Fruit fly (Drosophila melanogaster): ENCODE results near the gene CG10920.

CG10920 gene

dm6 chrX:7874094-7874493, 20.1 kb upstream of the CG10920 start, which contains the start of gene Ir7c:
Gene Ir7c (plus strand): TSS chrX:7874394.
- TF ChIP-seq cic (GFP tag; optimal IDR thresholded peaks at IDR 0.05), result no peak
- TF ChIP-seq CG11617 (GFP tag; optimal IDR thresholded peaks at IDR 0.05), result no peak
- TF ChIP-seq Clk (GFP tag; optimal IDR thresholded peaks at IDR 0.05), result no peak
- TF ChIP-seq CG33017 (tag; optimal IDR thresholded peaks at IDR 0.05), result no peak
- TF ChIP-seq tj (GFP tag; optimal IDR thresholded peaks at IDR 0.05), result no peak
- TF ChIP-seq CG14711 (tag; optimal IDR thresholded peaks at IDR 0.05), result no peak
- TF ChIP-seq CG12768 (GFP tag; optimal IDR thresholded peaks at IDR 0.05), result no peak
- TF ChIP-seq Mnt (GFP tag; optimal IDR thresholded peaks at IDR 0.05), result no peak
- TF ChIP-seq CG7045 (GFP tag; optimal IDR thresholded peaks at IDR 0.05), result no peak
- no peak for TF ChIP-seq kay (GFP tag; ENCODE audit: borderline replicate concordance)
- no peak for TF ChIP-seq pad (GFP tag; optimal IDR thresholded peaks at IDR 0.05)
- TF ChIP-seq Hr96 (GFP tag; optimal IDR thresholded peaks at IDR 0.05), result no peak
- TF ChIP-seq Crg-1 (GFP tag; optimal IDR thresholded peaks at IDR 0.05), result no peak
- no peak for TF ChIP-seq CG7101 (tag; optimal IDR thresholded peaks at IDR 0.05)
- TF ChIP-seq toe (GFP tag; optimal IDR thresholded peaks at IDR 0.05), result no peak
- TF ChIP-seq CG5204 (GFP tag; optimal IDR thresholded peaks at IDR 0.05), result no peak

DNA sequence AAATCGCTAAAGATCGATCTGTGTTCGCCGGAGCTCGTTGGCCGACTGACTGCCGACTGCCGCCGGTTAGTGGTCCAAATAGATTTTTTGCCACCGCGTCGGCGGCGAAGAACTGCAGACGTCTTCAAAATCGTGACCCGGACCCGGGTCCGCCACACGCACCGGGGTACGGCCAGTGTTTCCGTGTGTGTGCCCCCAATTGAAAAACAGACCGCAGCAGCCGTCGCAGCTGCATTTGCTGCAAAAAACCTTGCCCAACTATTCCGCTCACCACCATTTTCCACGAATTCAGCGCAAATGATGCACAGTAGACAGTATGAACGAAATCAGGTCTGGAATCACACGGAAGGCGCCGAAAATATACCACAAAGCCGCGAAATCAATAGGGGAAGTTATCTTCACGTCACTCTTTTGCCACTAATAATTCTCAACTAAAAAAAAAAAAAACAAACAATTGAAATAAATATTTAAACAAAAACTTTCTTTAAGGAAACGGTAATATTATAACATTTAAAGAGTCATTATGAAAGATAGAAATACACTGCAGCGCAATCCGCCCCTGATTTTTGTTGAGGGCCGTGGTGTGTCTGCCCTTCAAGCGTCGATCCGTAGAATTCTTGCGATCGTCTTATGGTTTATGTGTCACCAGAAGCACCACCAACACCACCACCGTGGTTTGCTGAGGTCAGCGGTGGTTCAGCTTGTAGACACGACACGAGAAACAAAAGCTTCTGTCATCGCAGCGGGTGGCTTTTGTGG, 19.3 kb upstream of the CG10920 start, which contains the start of gene dec:
Gene dec (minus strand): TSS at position 51 of the 759 bp plus-strand sequence.
- no peak for TF ChIP-seq Crg-1 (GFP tag; optimal IDR thresholded peaks at IDR 0.05)
- TF ChIP-seq CG12768 (GFP tag; optimal IDR thresholded peaks at IDR 0.05), result no peak
- TF ChIP-seq CG11617 (GFP tag; optimal IDR thresholded peaks at IDR 0.05), result no peak
- no peak for TF ChIP-seq cic (GFP tag; optimal IDR thresholded peaks at IDR 0.05)
- no peak for TF ChIP-seq Hr96 (GFP tag; optimal IDR thresholded peaks at IDR 0.05)
- no peak for TF ChIP-seq CG33017 (tag; optimal IDR thresholded peaks at IDR 0.05)
- no peak for TF ChIP-seq CG1620 (GFP tag; optimal IDR thresholded peaks at IDR 0.05)
- no peak for TF ChIP-seq Clk (GFP tag; optimal IDR thresholded peaks at IDR 0.05)
- TF ChIP-seq ovo (GFP tag; optimal IDR thresholded peaks at IDR 0.05), result no peak
- no peak for TF ChIP-seq toe (GFP tag; optimal IDR thresholded peaks at IDR 0.05)
- TF ChIP-seq CG5204 (GFP tag; optimal IDR thresholded peaks at IDR 0.05), result no peak
- TF ChIP-seq pad (GFP tag; optimal IDR thresholded peaks at IDR 0.05), result peak; percentile 17
- TF ChIP-seq bab1 (GFP tag; optimal IDR thresholded peaks at IDR 0.05), result peak; percentile 88
- no peak for TF ChIP-seq CG7101 (tag; optimal IDR thresholded peaks at IDR 0.05)
- TF ChIP-seq tj (GFP tag; optimal IDR thresholded peaks at IDR 0.05), result peak; percentile 95
- peak; percentile 26 for TF ChIP-seq CG14711 (tag; optimal IDR thresholded peaks at IDR 0.05)
- no peak for TF ChIP-seq Mnt (GFP tag; optimal IDR thresholded peaks at IDR 0.05)
- no peak for TF ChIP-seq cnc (optimal IDR thresholded peaks at IDR 0.05)
- TF ChIP-seq CG7045 (GFP tag; optimal IDR thresholded peaks at IDR 0.05), result no peak
- TF ChIP-seq kay (GFP tag; ENCODE audit: borderline replicate concordance), result no peak

dm6 chrX:7866868-7867267, 12.8 kb upstream of the CG10920 start, which contains the start of gene Ir7b:
Gene Ir7b (minus strand): TSS chrX:7866968.
- TF ChIP-seq CG33017 (tag; optimal IDR thresholded peaks at IDR 0.05), result no peak
- TF ChIP-seq Hr96 (GFP tag; optimal IDR thresholded peaks at IDR 0.05), result no peak
- no peak for TF ChIP-seq CG12768 (GFP tag; optimal IDR thresholded peaks at IDR 0.05)
- TF ChIP-seq tj (GFP tag; optimal IDR thresholded peaks at IDR 0.05), result no peak
- no peak for TF ChIP-seq CG7045 (GFP tag; optimal IDR thresholded peaks at IDR 0.05)
- no peak for TF ChIP-seq CG1620 (GFP tag; optimal IDR thresholded peaks at IDR 0.05)
- no peak for TF ChIP-seq Mnt (GFP tag; optimal IDR thresholded peaks at IDR 0.05)
- no peak for TF ChIP-seq CG5204 (GFP tag; optimal IDR thresholded peaks at IDR 0.05)
- TF ChIP-seq Clk (GFP tag; optimal IDR thresholded peaks at IDR 0.05), result no peak
- TF ChIP-seq Crg-1 (GFP tag; optimal IDR thresholded peaks at IDR 0.05), result no peak
- no peak for TF ChIP-seq CG11617 (GFP tag; optimal IDR thresholded peaks at IDR 0.05)
- no peak for TF ChIP-seq CG7101 (tag; optimal IDR thresholded peaks at IDR 0.05)
- no peak for TF ChIP-seq kay (GFP tag; ENCODE audit: borderline replicate concordance)
- TF ChIP-seq bab1 (GFP tag; optimal IDR thresholded peaks at IDR 0.05), result no peak
- TF ChIP-seq cic (GFP tag; optimal IDR thresholded peaks at IDR 0.05), result no peak
- TF ChIP-seq pad (GFP tag; optimal IDR thresholded peaks at IDR 0.05), result no peak
- TF ChIP-seq ovo (GFP tag; optimal IDR thresholded peaks at IDR 0.05), result no peak
- no peak for TF ChIP-seq CG14711 (tag; optimal IDR thresholded peaks at IDR 0.05)

- TF ChIP-seq CG12768 (GFP tag; optimal IDR thresholded peaks at IDR 0.05), result no peak
- no peak for TF ChIP-seq CG11617 (GFP tag; optimal IDR thresholded peaks at IDR 0.05)
- TF ChIP-seq pad (GFP tag; optimal IDR thresholded peaks at IDR 0.05), result no peak
- no peak for TF ChIP-seq Crg-1 (GFP tag; optimal IDR thresholded peaks at IDR 0.05)
- TF ChIP-seq ovo (GFP tag; optimal IDR thresholded peaks at IDR 0.05), result no peak
These were observed 3.8 kb upstream of the CG10920 start, which contains the start of gene CG1409 for dm6 chrX:7857873-7858272. Gene CG1409 (plus strand): TSS chrX:7858173.

dm6 chrX:7825897-7826296, 28.1 kb downstream of the CG10920 start, which contains the start of gene CARPA:
Gene CARPA (plus strand): TSS chrX:7826197.
- TF ChIP-seq CG11617 (GFP tag; optimal IDR thresholded peaks at IDR 0.05), result no peak
- TF ChIP-seq CG33017 (tag; optimal IDR thresholded peaks at IDR 0.05), result no peak
- TF ChIP-seq cnc (optimal IDR thresholded peaks at IDR 0.05), result no peak
- TF ChIP-seq toe (GFP tag; optimal IDR thresholded peaks at IDR 0.05), result no peak
- TF ChIP-seq cic (GFP tag; optimal IDR thresholded peaks at IDR 0.05), result no peak
- TF ChIP-seq CG12768 (GFP tag; optimal IDR thresholded peaks at IDR 0.05), result no peak
- TF ChIP-seq pad (GFP tag; optimal IDR thresholded peaks at IDR 0.05), result no peak
- TF ChIP-seq CG7045 (GFP tag; optimal IDR thresholded peaks at IDR 0.05), result no peak
- TF ChIP-seq CG5204 (GFP tag; optimal IDR thresholded peaks at IDR 0.05), result no peak
- no peak for TF ChIP-seq CG1620 (GFP tag; optimal IDR thresholded peaks at IDR 0.05)
- TF ChIP-seq Clk (GFP tag; optimal IDR thresholded peaks at IDR 0.05), result no peak
- no peak for TF ChIP-seq Hr96 (GFP tag; optimal IDR thresholded peaks at IDR 0.05)
- TF ChIP-seq bab1 (GFP tag; optimal IDR thresholded peaks at IDR 0.05), result no peak
- TF ChIP-seq ovo (GFP tag; optimal IDR thresholded peaks at IDR 0.05), result no peak
- TF ChIP-seq tj (GFP tag; optimal IDR thresholded peaks at IDR 0.05), result no peak
- no peak for TF ChIP-seq CG14711 (tag; optimal IDR thresholded peaks at IDR 0.05)
- TF ChIP-seq Crg-1 (GFP tag; optimal IDR thresholded peaks at IDR 0.05), result no peak
- TF ChIP-seq CG7101 (tag; optimal IDR thresholded peaks at IDR 0.05), result no peak

Data from whole organism, adult.